Worm (Caenorhabditis elegans) whole organism, young adult: ENCODE measurements around the gene C33A12.3.

Source experiments
- lag-1 ChIP-seq: fragments of 200-800 bp; sonication (Bioruptor generic); IDR thresholded peaks from 2 replicates; pipeline ENCODE4 v1.3.6; 2022; ENCODE audit warnings: missing genetic modification reagents, missing genetic modification characterization, missing compliant biosample characterization
- pha-4 ChIP-seq: fragments of 150-350 bp; sonication (generic microtip); optimal IDR thresholded peaks from 2 replicates; lab custom pipeline; 2014; ENCODE audit warnings: missing biosample characterization, missing genetic modification reagents, missing genetic modification characterization

DNA sequence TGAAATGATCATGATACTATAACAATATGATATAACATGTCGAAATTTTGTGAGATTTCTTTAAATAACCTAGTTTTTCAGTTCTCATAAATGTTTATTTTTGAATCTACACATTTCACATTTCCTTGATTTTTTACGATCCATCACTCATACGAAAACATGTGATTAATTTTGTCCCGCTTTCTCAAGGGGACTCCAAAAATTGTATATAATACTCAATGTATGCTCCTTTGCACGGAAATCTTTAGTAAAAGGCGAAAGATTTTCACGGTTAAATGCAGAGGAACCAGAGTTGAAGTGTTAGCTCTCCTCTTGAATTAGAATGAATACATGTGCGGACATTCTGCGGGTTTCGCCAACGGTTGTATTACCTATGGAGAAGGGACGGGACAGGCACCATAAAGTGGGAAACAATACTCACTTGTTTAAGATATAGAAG lies 48.4 kb downstream of the C33A12.3 start:
- TF ChIP-seq pha-4 (tag; lab: Kevin White, UChicago) (no peak), lag-1 (GFP tag; lab: Robert Waterston, UW) (no peak)
